Worm (Caenorhabditis elegans) whole organism, L3 larva: Measurements from ENCODE around the gene T05C12.11.

Experiments
- R02D3.7 ChIP-seq: fragments of 150-350 bp; optimal IDR thresholded peaks from 2 replicates; lab custom pipeline; 2014; ENCODE audit warnings: missing biosample characterization, missing genetic modification characterization
- ceh-16 ChIP-seq: sonication (generic microtip); optimal IDR thresholded peaks from 2 replicates; lab custom pipeline; 2017; ENCODE audit warnings: missing biosample characterization, missing genetic modification characterization
- ceh-28 ChIP-seq: fragments of 150-350 bp; optimal IDR thresholded peaks from 2 replicates; lab custom pipeline; 2014; ENCODE audit warnings: missing biosample characterization, missing genetic modification reagents, missing genetic modification characterization
- ceh-82 ChIP-seq: fragments of 150-350 bp; optimal IDR thresholded peaks from 2 replicates; lab custom pipeline; 2014; ENCODE audit warnings: missing biosample characterization, missing genetic modification characterization
- daf-12 ChIP-seq: fragments of 150-350 bp; optimal IDR thresholded peaks from 2 replicates; lab custom pipeline; 2014; ENCODE audit warnings: missing biosample characterization, missing genetic modification reagents, missing genetic modification characterization
- egl-27 ChIP-seq: sonication (generic microtip); optimal IDR thresholded peaks from 4 replicates; lab custom pipeline; 2017; ENCODE audit warnings: missing biosample characterization, missing genetic modification reagents, missing genetic modification characterization
- egl-5 ChIP-seq: fragments of 150-350 bp; optimal IDR thresholded peaks from 2 replicates; lab custom pipeline; 2017; ENCODE audit warnings: missing biosample characterization, missing genetic modification reagents, missing genetic modification characterization, inconsistent platforms
- elt-1 ChIP-seq: fragments of 150-350 bp; optimal IDR thresholded peaks from 2 replicates; lab custom pipeline; 2014; ENCODE audit warnings: missing biosample characterization, missing genetic modification characterization
- elt-3 ChIP-seq, 3 experiments: fragments of 150-350 bp in 1 of 3; sonication (generic microtip) in 2 of 3; optimal IDR thresholded peaks; 2 replicates in 2 of 3; 4 replicates in 1 of 3; lab custom pipeline; 2014 to 2017; ENCODE audit warnings: missing biosample characterization in 3 of 3, missing genetic modification characterization in 3 of 3
- eor-1 ChIP-seq, 2 experiments: fragments of 150-350 bp; optimal IDR thresholded peaks; 2 replicates each; lab custom pipeline; 2014 to 2018; ENCODE audit warnings: missing biosample characterization in 2 of 2, missing genetic modification characterization in 2 of 2
- fkh-10 ChIP-seq: sonication (generic microtip); optimal IDR thresholded peaks from 2 replicates; lab custom pipeline; 2017; ENCODE audit warnings: missing biosample characterization, missing genetic modification reagents, missing genetic modification characterization
- fkh-2 ChIP-seq: fragments of 150-350 bp; optimal IDR thresholded peaks from 2 replicates; lab custom pipeline; 2014; ENCODE audit warnings: missing biosample characterization, missing genetic modification reagents, missing genetic modification characterization
- fos-1 ChIP-seq: fragments of 150-350 bp; optimal IDR thresholded peaks from 2 replicates; lab custom pipeline; 2014; ENCODE audit warnings: missing biosample characterization, missing genetic modification characterization
- hmg-11 ChIP-seq: sonication (generic microtip); optimal IDR thresholded peaks from 2 replicates; lab custom pipeline; 2016; ENCODE audit warnings: missing genetic modification characterization, missing compliant biosample characterization
- jun-1 ChIP-seq: fragments of 150-350 bp; optimal IDR thresholded peaks from 2 replicates; lab custom pipeline; 2014; ENCODE audit warnings: missing biosample characterization, missing genetic modification reagents, missing genetic modification characterization
- lin-15B ChIP-seq: fragments of 150-350 bp; optimal IDR thresholded peaks from 2 replicates; lab custom pipeline; 2014; ENCODE audit warnings: missing biosample characterization, missing genetic modification characterization
- mml-1 ChIP-seq: fragments of 150-350 bp; sonication (generic microtip); optimal IDR thresholded peaks from 3 replicates; lab custom pipeline; 2014; ENCODE audit warnings: missing biosample characterization, missing genetic modification characterization
- nfya-1 ChIP-seq: sonication (generic microtip); optimal IDR thresholded peaks from 2 replicates; lab custom pipeline; 2017; ENCODE audit warnings: missing genetic modification characterization, mild to moderate bottlenecking, missing compliant biosample characterization, antibody characterized with exemption, moderate library complexity; ENCODE audit not compliant: insufficient read depth
- nhr-11 ChIP-seq: fragments of 150-350 bp; optimal IDR thresholded peaks from 2 replicates; lab custom pipeline; 2014; ENCODE audit warnings: missing biosample characterization, missing genetic modification characterization
- nhr-12 ChIP-seq: fragments of 150-350 bp; optimal IDR thresholded peaks from 2 replicates; lab custom pipeline; 2014; ENCODE audit warnings: missing biosample characterization, missing genetic modification characterization
- nhr-237 ChIP-seq: fragments of 150-350 bp; optimal IDR thresholded peaks from 2 replicates; lab custom pipeline; 2014; ENCODE audit warnings: missing biosample characterization, missing genetic modification characterization
- nhr-25 ChIP-seq: sonication (generic microtip); optimal IDR thresholded peaks from 2 replicates; lab custom pipeline; 2017; ENCODE audit warnings: missing biosample characterization, missing genetic modification characterization
- nhr-28 ChIP-seq: fragments of 150-350 bp; optimal IDR thresholded peaks from 2 replicates; lab custom pipeline; 2014; ENCODE audit warnings: missing biosample characterization, missing genetic modification characterization
- nhr-43 ChIP-seq: sonication (generic microtip); optimal IDR thresholded peaks from 2 replicates; lab custom pipeline; 2016; ENCODE audit warnings: mild to moderate bottlenecking, missing genetic modification characterization, missing compliant biosample characterization; ENCODE audit not compliant: poor library complexity, severe bottlenecking
- nhr-76 ChIP-seq: fragments of 150-350 bp; sonication (generic microtip); optimal IDR thresholded peaks from 5 replicates; lab custom pipeline; 2014; ENCODE audit warnings: missing biosample characterization, missing genetic modification characterization
- nhr-77 ChIP-seq: fragments of 150-350 bp; optimal IDR thresholded peaks from 2 replicates; lab custom pipeline; 2014; ENCODE audit warnings: missing biosample characterization, missing genetic modification characterization
- pha-4 ChIP-seq: fragments of 150-350 bp; optimal IDR thresholded peaks from 2 replicates; lab custom pipeline; 2014; ENCODE audit warnings: missing biosample characterization, missing genetic modification reagents, missing genetic modification characterization
- sea-2 ChIP-seq: fragments of 150-350 bp; sonication (generic microtip); optimal IDR thresholded peaks from 4 replicates; lab custom pipeline; 2014; ENCODE audit warnings: missing biosample characterization, missing genetic modification reagents, missing genetic modification characterization
- skn-1 ChIP-seq: fragments of 150-350 bp; optimal IDR thresholded peaks from 2 replicates; lab custom pipeline; 2014; ENCODE audit warnings: missing biosample characterization, missing genetic modification characterization
- snpc-4 ChIP-seq: fragments of 150-350 bp; optimal IDR thresholded peaks from 2 replicates; lab custom pipeline; 2014; ENCODE audit warnings: missing biosample characterization, missing genetic modification characterization
- tbx-2 ChIP-seq: sonication (generic microtip); optimal IDR thresholded peaks from 2 replicates; lab custom pipeline; 2016; ENCODE audit warnings: mild to moderate bottlenecking, missing genetic modification characterization, missing compliant biosample characterization
- unc-62 ChIP-seq: fragments of 150-350 bp; sonication (generic microtip); optimal IDR thresholded peaks from 4 replicates; lab custom pipeline; 2014; ENCODE audit warnings: missing biosample characterization, missing genetic modification reagents, missing genetic modification characterization
- zag-1 ChIP-seq: fragments of 150-350 bp; optimal IDR thresholded peaks from 2 replicates; lab custom pipeline; 2014; ENCODE audit warnings: missing biosample characterization, missing genetic modification characterization

Gene T05C12.11

DNA sequence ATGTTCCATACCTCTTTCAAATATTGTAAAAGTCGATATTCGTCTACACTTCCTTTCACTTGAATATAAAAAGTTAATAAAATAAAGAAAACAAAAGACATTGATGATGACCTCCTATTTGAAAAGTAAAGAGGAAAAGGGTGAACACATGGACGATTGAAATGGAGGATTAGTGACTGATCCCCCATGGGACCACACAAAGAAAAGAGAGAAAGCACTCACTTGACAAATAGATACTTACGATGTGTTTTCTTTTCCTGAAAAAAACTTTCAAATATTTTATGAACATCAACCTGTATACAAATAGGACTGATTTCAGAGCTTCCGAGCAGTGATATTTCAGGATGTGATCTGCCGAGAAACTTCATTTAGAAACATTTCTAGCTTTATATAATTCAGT lies 6.8 kb upstream of the T05C12.11 start, which contains the start of gene acr-14:
TSS of gene acr-14 (minus strand) at position 101 of the 400 bp plus-strand sequence.
- TF ChIP-seq nfya-1 (no peak), tbx-2 (tag; lab: Kevin White, UChicago) (no peak), fkh-10 (no peak), egl-27 (tag; lab: Kevin White, UChicago) (no peak), nhr-77 (tag; lab: Kevin White, UChicago) (no peak), snpc-4 (tag; lab: Kevin White, UChicago) (no peak), nhr-25 (no peak), elt-3 (tag; optimal IDR thresholded peaks at IDR 0.05; lab: Kevin White, UChicago) (no peak), nhr-28 (no peak), eor-1 (tag; optimal IDR thresholded peaks at IDR 0.05; lab: Kevin White, UChicago) (no peak), ceh-82 (tag; lab: Kevin White, UChicago) (no peak), nhr-237 (tag; lab: Kevin White, UChicago) (no peak), zag-1 (tag; lab: Kevin White, UChicago) (no peak), nhr-43 (tag; lab: Kevin White, UChicago) (no peak), nhr-12 (tag; lab: Kevin White, UChicago) (no peak), skn-1 (no peak), R02D3.7 (tag; lab: Kevin White, UChicago) (no peak), ceh-16 (tag; lab: Kevin White, UChicago) (no peak)

DNA sequence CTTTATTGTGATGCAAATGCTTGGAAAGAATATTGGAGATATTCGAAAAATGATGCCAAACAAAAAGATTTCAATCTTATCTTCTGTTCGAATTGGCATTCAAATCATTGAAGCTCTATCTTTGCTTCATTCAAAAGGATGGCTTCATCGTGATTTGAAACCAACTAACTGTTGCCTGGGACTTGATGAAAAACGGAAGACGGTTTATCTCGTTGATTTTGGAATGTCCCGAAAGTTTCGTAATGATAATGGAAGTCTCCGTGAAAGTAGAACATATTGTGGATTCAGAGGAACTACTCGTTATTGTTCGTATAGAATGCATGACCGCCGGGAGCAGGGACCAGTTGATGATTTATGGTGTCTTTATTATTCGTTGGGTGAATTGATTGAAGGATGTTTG lies 3.9 kb upstream of the T05C12.11 start:
- TF ChIP-seq nhr-237 (tag; lab: Kevin White, UChicago) = no peak
- TF ChIP-seq nfya-1 = no peak
- TF ChIP-seq ceh-82 (tag; lab: Kevin White, UChicago) = no peak

DNA sequence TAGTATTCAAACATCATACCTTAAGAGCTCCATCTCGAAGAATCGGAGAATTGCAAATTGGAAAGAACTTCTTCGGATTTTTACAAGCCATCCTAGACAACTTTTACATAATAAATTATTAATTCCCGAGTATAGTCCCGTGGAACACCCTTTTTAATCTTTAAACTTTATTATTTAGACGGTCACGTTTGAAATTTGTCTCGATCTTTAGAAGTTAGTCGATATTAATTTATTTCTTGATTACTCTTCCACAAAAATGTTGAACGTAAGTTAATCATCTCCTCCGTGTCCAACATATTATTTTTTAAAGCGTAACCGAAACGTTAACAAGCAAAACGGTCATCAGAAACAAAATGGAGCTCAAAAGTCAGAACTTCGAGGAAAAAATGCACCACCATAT lies 3.2 kb upstream of the T05C12.11 start, which contains the start of the genes decr-1.3 and T05C12.1:
TSS of gene decr-1.3 (minus strand) at position 101 of the 400 bp plus-strand sequence.
TSS of gene T05C12.1 (plus strand) at position 232 of the 400 bp plus-strand sequence.
- no peak for TF ChIP-seq ceh-16 (tag; lab: Kevin White, UChicago)

DNA sequence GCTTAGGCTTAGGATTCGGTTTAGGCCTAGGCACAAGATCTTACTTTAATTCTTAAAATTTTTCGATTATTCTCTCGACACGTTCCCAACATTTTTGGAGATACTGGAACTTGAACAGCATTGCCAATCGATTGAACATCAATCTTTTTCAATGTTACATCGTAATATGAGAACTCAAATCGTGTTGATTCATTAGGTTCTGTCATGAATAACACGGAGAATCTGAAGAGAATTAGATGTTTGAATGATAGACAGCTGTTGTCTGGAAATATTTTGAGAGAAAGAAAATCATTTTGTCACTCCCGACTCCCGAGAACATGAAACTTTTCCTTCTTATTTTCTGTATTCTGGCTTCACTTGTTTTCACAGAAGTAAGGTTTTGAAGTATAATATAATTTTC lies 991 bp downstream of the T05C12.11 start, which contains the start of gene T05C12.15:
TSS of gene T05C12.15 (plus strand) at position 301 of the 400 bp plus-strand sequence.
- TF ChIP-seq nfya-1 (no peak), lin-15B (no peak), elt-3 (tag; optimal IDR thresholded peaks at IDR 0.05; lab: Kevin White, UChicago) (no peak), nhr-76 (tag; lab: Kevin White, UChicago) (no peak), sea-2 (GFP tag; lab: Kevin White, UChicago) (no peak), mml-1 (no peak), nhr-12 (tag; lab: Kevin White, UChicago) (no peak), elt-1 (tag; lab: Kevin White, UChicago) (no peak), fos-1 (no peak), nhr-77 (tag; lab: Kevin White, UChicago) (no peak), nhr-237 (tag; lab: Kevin White, UChicago) (no peak), hmg-11 (tag; lab: Kevin White, UChicago) (no peak), nhr-25 (no peak), nhr-28 (no peak), jun-1 (tag; lab: Kevin White, UChicago) (no peak), ceh-82 (tag; lab: Kevin White, UChicago) (no peak)

DNA sequence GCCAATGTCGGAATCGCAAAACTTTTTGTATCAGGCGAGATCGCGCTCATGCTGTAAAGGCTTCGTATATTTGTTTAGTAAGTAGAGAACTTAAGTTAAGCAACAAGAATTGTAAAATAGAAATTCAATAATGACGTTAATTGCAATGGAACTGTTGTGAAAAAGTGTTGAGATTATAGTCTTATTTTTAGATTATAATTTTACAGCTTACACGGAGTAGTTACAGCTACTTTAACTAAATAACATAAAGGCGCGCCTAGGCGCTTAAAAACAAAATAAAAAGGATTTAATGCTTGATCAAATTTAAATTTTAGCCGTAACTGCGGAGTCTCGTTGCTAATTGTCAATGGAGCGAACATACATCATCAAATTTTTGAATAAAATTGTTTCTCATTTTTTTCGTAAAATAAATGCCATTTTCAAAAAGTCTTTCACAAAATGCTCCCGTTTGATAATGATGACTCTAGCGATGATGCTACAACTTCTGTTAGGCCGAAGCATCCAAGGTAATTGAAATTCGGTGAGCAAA lies 8.1 kb downstream of the T05C12.11 start, which contains the start of the genes emb-27 and rrf-3:
TSS of gene emb-27 (minus strand) at position 51 of the 529 bp plus-strand sequence.
TSS of gene rrf-3 (plus strand) at position 346 of the 529 bp plus-strand sequence.
- peak; percentile 50 for TF ChIP-seq nhr-25
- TF ChIP-seq nhr-11 (tag; lab: Kevin White, UChicago) = no peak
- TF ChIP-seq skn-1 = peak; percentile 26
- no peak for TF ChIP-seq sea-2 (GFP tag; lab: Kevin White, UChicago)
- no peak for TF ChIP-seq elt-3 (tag; optimal IDR thresholded peaks at IDR 0.05; lab: Kevin White, UChicago)
- TF ChIP-seq daf-12 (tag; lab: Kevin White, UChicago) = no peak
- TF ChIP-seq snpc-4 (tag; lab: Kevin White, UChicago) = no peak
- no peak for TF ChIP-seq ceh-82 (tag; lab: Kevin White, UChicago)
- no peak for TF ChIP-seq ceh-28 (tag; lab: Kevin White, UChicago)
- TF ChIP-seq nfya-1 = peak; percentile 61
- TF ChIP-seq lin-15B = peak; percentile 85
- TF ChIP-seq nhr-43 (tag; lab: Kevin White, UChicago) = no peak
- no peak for TF ChIP-seq nhr-28
- peak; percentile 31 for TF ChIP-seq egl-5 (tag; lab: Kevin White, UChicago)
- no peak for TF ChIP-seq unc-62 (GFP tag; lab: Kevin White, UChicago)
- TF ChIP-seq mml-1 = no peak
- peak; percentile 82 for TF ChIP-seq pha-4 (tag; lab: Kevin White, UChicago)
- no peak for TF ChIP-seq fkh-2
- TF ChIP-seq, all 47 proteins: peak for 6
